Fruit fly (Drosophila melanogaster) whole organism, embryonic: ENCODE data around the gene CG11085.

ENCODE experiments used
- Aef1 ChIP-seq: fragments of 200-800 bp; sonication (Bioruptor generic); IDR thresholded peaks from 3 replicates; pipeline ENCODE4 v1.3.6; 2022; ENCODE audit warnings: missing biosample characterization, missing genetic modification characterization
- C15 ChIP-seq: fragments of 200-800 bp; sonication (Bioruptor generic); IDR thresholded peaks from 3 replicates; pipeline ENCODE4 v1.3.6; 2022; ENCODE audit warnings: missing biosample characterization, missing genetic modification characterization
- CG10147 ChIP-seq: fragments of 200-800 bp; sonication (Bioruptor generic); optimal IDR thresholded peaks from 2 replicates; lab custom pipeline; 2019; ENCODE audit warnings: missing biosample characterization, mild to moderate bottlenecking, missing genetic modification characterization, moderate library complexity
- CG1233 ChIP-seq: fragments of 200-800 bp; sonication (Bioruptor generic); optimal IDR thresholded peaks from 4 replicates; lab custom pipeline; 2018; ENCODE audit warnings: missing biosample characterization, mild to moderate bottlenecking, missing genetic modification characterization
- CG13287 ChIP-seq: fragments of 200-800 bp; sonication (Bioruptor generic); IDR thresholded peaks from 2 replicates; pipeline ENCODE4 v1.3.6; 2022; ENCODE audit warnings: missing biosample characterization, missing genetic modification characterization; ENCODE audit not compliant: partially characterized antibody
- CG15269 ChIP-seq: fragments of 200-800 bp; sonication (Bioruptor generic); optimal IDR thresholded peaks from 2 replicates; lab custom pipeline; 2018; ENCODE audit warnings: missing biosample characterization, mild to moderate bottlenecking, missing genetic modification characterization, moderate library complexity
- CG1647 ChIP-seq: fragments of 200-800 bp; sonication (Bioruptor generic); optimal IDR thresholded peaks from 3 replicates; lab custom pipeline; 2016; ENCODE audit warnings: missing biosample characterization, missing genetic modification characterization
- CG16863 ChIP-seq: fragments of 200-800 bp; sonication (Bioruptor generic); optimal IDR thresholded peaks from 3 replicates; lab custom pipeline; 2016; ENCODE audit warnings: missing biosample characterization, missing genetic modification characterization
- CG17568 ChIP-seq: fragments of 200-800 bp; sonication (Bioruptor generic); optimal IDR thresholded peaks from 2 replicates; lab custom pipeline; 2018; ENCODE audit warnings: missing biosample characterization, mild to moderate bottlenecking, missing genetic modification characterization, moderate library complexity
- CG2129 ChIP-seq: fragments of 200-800 bp; sonication (Bioruptor generic); IDR thresholded peaks from 2 replicates; pipeline ENCODE4 v1.3.6; 2022; ENCODE audit warnings: missing biosample characterization, missing genetic modification characterization; ENCODE audit not compliant: partially characterized antibody
- CG2712 ChIP-seq: fragments of 200-800 bp; optimal IDR thresholded peaks from 3 replicates; lab custom pipeline; 2019; ENCODE audit warnings: missing biosample characterization, mild to moderate bottlenecking, missing genetic modification characterization, moderate library complexity
- CG3407 ChIP-seq: fragments of 200-800 bp; sonication (Bioruptor generic); optimal IDR thresholded peaks from 2 replicates; lab custom pipeline; 2018; ENCODE audit warnings: missing biosample characterization, mild to moderate bottlenecking, missing genetic modification characterization
- CG4404 ChIP-seq: fragments of 200-800 bp; sonication (Bioruptor generic); IDR thresholded peaks from 2 replicates; pipeline ENCODE4 v1.3.6; 2022; ENCODE audit warnings: missing biosample characterization, missing genetic modification characterization
- CG4730 ChIP-seq: fragments of 200-800 bp; sonication (Bioruptor generic); IDR thresholded peaks from 2 replicates; pipeline ENCODE4 v1.3.6; 2022; ENCODE audit warnings: missing biosample characterization, missing genetic modification characterization
- CG4854 ChIP-seq: fragments of 200-800 bp; sonication (Bioruptor generic); optimal IDR thresholded peaks from 2 replicates; lab custom pipeline; 2016; ENCODE audit warnings: missing biosample characterization, missing genetic modification characterization, inconsistent platforms
- CG7556 ChIP-seq: fragments of 200-800 bp; sonication (Bioruptor generic); optimal IDR thresholded peaks from 2 replicates; lab custom pipeline; 2017; ENCODE audit warnings: missing biosample characterization, mild to moderate bottlenecking, missing genetic modification characterization
- CG7928 ChIP-seq: fragments of 200-800 bp; sonication (Bioruptor generic); optimal IDR thresholded peaks from 2 replicates; lab custom pipeline; 2017; ENCODE audit warnings: missing biosample characterization, mild to moderate bottlenecking, missing genetic modification characterization
- CG7963 ChIP-seq: fragments of 200-800 bp; sonication (Bioruptor generic); IDR thresholded peaks from 3 replicates; pipeline ENCODE4 v1.3.6; 2022; ENCODE audit warnings: missing biosample characterization, missing genetic modification characterization; ENCODE audit not compliant: partially characterized antibody
- CG8924 ChIP-seq: fragments of 200-800 bp; optimal IDR thresholded peaks from 3 replicates; lab custom pipeline; 2019; ENCODE audit warnings: missing biosample characterization, mild to moderate bottlenecking, missing genetic modification characterization, moderate library complexity
- CG9727 ChIP-seq: fragments of 200-800 bp; sonication (Bioruptor generic); optimal IDR thresholded peaks from 3 replicates; lab custom pipeline; 2017; ENCODE audit warnings: missing biosample characterization, mild to moderate bottlenecking, missing genetic modification characterization
- CTCF ChIP-seq: fragments of 200-800 bp; sonication (Bioruptor generic); optimal IDR thresholded peaks from 2 replicates; lab custom pipeline; 2017; ENCODE audit warnings: missing biosample characterization, mild to moderate bottlenecking, missing genetic modification characterization, moderate library complexity
- D19B ChIP-seq: fragments of 200-800 bp; sonication (Bioruptor generic); optimal IDR thresholded peaks from 2 replicates; lab custom pipeline; 2017; ENCODE audit warnings: missing biosample characterization, mild to moderate bottlenecking, missing genetic modification characterization
- Gsc ChIP-seq: fragments of 200-800 bp; sonication (Bioruptor generic); IDR thresholded peaks from 2 replicates; pipeline ENCODE4 v1.3.6; 2022; ENCODE audit warnings: missing biosample characterization, missing genetic modification characterization
- Hand ChIP-seq: fragments of 200-800 bp; sonication (Bioruptor generic); optimal IDR thresholded peaks from 2 replicates; lab custom pipeline; 2017; ENCODE audit warnings: mild to moderate bottlenecking, missing biosample characterization, missing genetic modification reagents, missing genetic modification characterization
- Myb ChIP-seq: fragments of 200-800 bp; sonication (Bioruptor generic); optimal IDR thresholded peaks from 2 replicates; lab custom pipeline; 2016; ENCODE audit warnings: missing biosample characterization, missing genetic modification characterization
- NC2α ChIP-seq: fragments of 200-800 bp; sonication (Bioruptor generic); optimal IDR thresholded peaks from 2 replicates; lab custom pipeline; 2016; ENCODE audit warnings: missing biosample characterization, missing genetic modification characterization
- NfI ChIP-seq: fragments of 200-800 bp; sonication (Bioruptor generic); optimal IDR thresholded peaks from 3 replicates; lab custom pipeline; 2018; ENCODE audit warnings: missing biosample characterization, mild to moderate bottlenecking, missing genetic modification characterization, moderate library complexity
- Rx ChIP-seq: fragments of 200-800 bp; sonication (Bioruptor generic); IDR thresholded peaks from 2 replicates; pipeline ENCODE4 v1.3.6; 2022; ENCODE audit warnings: missing biosample characterization, missing genetic modification characterization
- Stat92E ChIP-seq, 3 experiments: fragments of >200 bp in 2 of 3; fragments of 200-800 bp in 1 of 3; sonication (Bioruptor generic) in 1 of 3; optimal IDR thresholded peaks; 2 replicates each; lab custom pipeline; 2017 to 2019; ENCODE audit warnings: missing biosample characterization in 3 of 3, missing genetic modification characterization in 3 of 3, mild to moderate bottlenecking in 1 of 3, moderate library complexity in 1 of 3
- aop ChIP-seq: fragments of 200-800 bp; sonication (Bioruptor generic); IDR thresholded peaks from 2 replicates; pipeline ENCODE4 v1.3.6; 2022; ENCODE audit warnings: missing biosample characterization, missing genetic modification characterization
- ara ChIP-seq: fragments of 200-800 bp; sonication (Bioruptor generic); IDR thresholded peaks from 2 replicates; pipeline ENCODE4 v1.3.6; 2022; ENCODE audit warnings: missing biosample characterization, missing genetic modification characterization
- ase ChIP-seq: fragments of 200-800 bp; sonication (Bioruptor generic); IDR thresholded peaks from 3 replicates; pipeline ENCODE4 v1.3.6; 2022; ENCODE audit warnings: missing biosample characterization, missing genetic modification characterization
- bbx ChIP-seq: fragments of 200-800 bp; sonication (Bioruptor generic); IDR thresholded peaks from 2 replicates; pipeline ENCODE4 v1.3.6; 2022; ENCODE audit warnings: missing biosample characterization, missing genetic modification characterization; ENCODE audit not compliant: partially characterized antibody
- btn ChIP-seq: fragments of 200-800 bp; sonication (Bioruptor generic); optimal IDR thresholded peaks from 2 replicates; lab custom pipeline; 2016; ENCODE audit warnings: missing biosample characterization, missing genetic modification characterization
- cad ChIP-seq: fragments of >200 bp; optimal IDR thresholded peaks from 2 replicates; lab custom pipeline; 2017; ENCODE audit warnings: missing biosample characterization, missing genetic modification characterization
- cato ChIP-seq: fragments of 200-800 bp; sonication (Bioruptor generic); optimal IDR thresholded peaks from 2 replicates; lab custom pipeline; 2016; ENCODE audit warnings: missing biosample characterization, missing genetic modification characterization, borderline replicate concordance
- corto ChIP-seq: fragments of 200-800 bp; sonication (Bioruptor generic); optimal IDR thresholded peaks from 2 replicates; lab custom pipeline; 2016; ENCODE audit warnings: missing biosample characterization, mild to moderate bottlenecking, missing genetic modification characterization, moderate library complexity
- dpn ChIP-seq, 2 experiments: fragments of 200-800 bp; sonication (Bioruptor generic); optimal IDR thresholded peaks; 3 replicates each; lab custom pipeline; 2016; ENCODE audit warnings: missing biosample characterization in 2 of 2, missing genetic modification characterization in 2 of 2
- eve ChIP-seq, 2 experiments: fragments of >200 bp; optimal IDR thresholded peaks; 2 replicates each; lab custom pipeline; 2017; ENCODE audit warnings: missing biosample characterization in 2 of 2, missing genetic modification characterization in 2 of 2
- hkb ChIP-seq, 2 experiments: fragments of 200-800 bp in 1 of 2; fragments of >200 bp in 1 of 2; sonication (Bioruptor generic) in 1 of 2; IDR thresholded peaks in 1 of 2; optimal IDR thresholded peaks in 1 of 2; 2 replicates each; pipeline versions ENCODE4 v1.3.6 to Lab custom; 2017 to 2022; ENCODE audit warnings: missing biosample characterization in 1 of 2, missing genetic modification characterization in 1 of 2
- lab ChIP-seq: fragments of 200-800 bp; sonication (Bioruptor generic); optimal IDR thresholded peaks from 3 replicates; lab custom pipeline; 2017; ENCODE audit warnings: missing biosample characterization, missing genetic modification characterization, mild to moderate bottlenecking, moderate library complexity, missing genetic modification reagents
- lola ChIP-seq, 3 experiments: fragments of >200 bp in 2 of 3; fragments of 200-800 bp in 1 of 3; sonication (Bioruptor generic) in 1 of 3; optimal IDR thresholded peaks; 2 replicates each; lab custom pipeline; 2017 to 2019; ENCODE audit warnings: missing biosample characterization in 3 of 3, missing genetic modification characterization in 3 of 3, mild to moderate bottlenecking in 1 of 3, moderate library complexity in 1 of 3
- pfk ChIP-seq: fragments of 200-800 bp; sonication (Bioruptor generic); optimal IDR thresholded peaks from 2 replicates; lab custom pipeline; 2018; ENCODE audit warnings: missing biosample characterization, mild to moderate bottlenecking, missing genetic modification characterization, moderate library complexity
- sc ChIP-seq, 3 experiments: fragments of >200 bp in 2 of 3; fragments of 200-800 bp in 1 of 3; sonication (Bioruptor generic) in 1 of 3; optimal IDR thresholded peaks; 2 replicates in 2 of 3; 3 replicates in 1 of 3; lab custom pipeline; 2017; ENCODE audit warnings: mild to moderate bottlenecking in 1 of 3, missing biosample characterization in 1 of 3, missing genetic modification characterization in 1 of 3, missing genetic modification reagents in 1 of 3
- sob ChIP-seq: fragments of 200-800 bp; sonication (Bioruptor generic); IDR thresholded peaks from 2 replicates; pipeline ENCODE4 v1.3.6; 2022; ENCODE audit warnings: missing biosample characterization, missing genetic modification characterization
- sr ChIP-seq: fragments of 200-800 bp; sonication (Bioruptor generic); IDR thresholded peaks from 3 replicates; pipeline ENCODE4 v1.3.6; 2022; ENCODE audit warnings: missing biosample characterization, missing genetic modification characterization
- tgo ChIP-seq: fragments of 200-800 bp; sonication (Bioruptor generic); IDR thresholded peaks from 3 replicates; pipeline ENCODE4 v1.3.6; 2022; ENCODE audit warnings: missing biosample characterization, missing genetic modification characterization
- tio ChIP-seq: fragments of 200-800 bp; sonication (Bioruptor generic); optimal IDR thresholded peaks from 2 replicates; lab custom pipeline; 2017; ENCODE audit warnings: missing biosample characterization, missing genetic modification characterization, inconsistent platforms
- trh ChIP-seq: fragments of 200-800 bp; sonication (Bioruptor generic); optimal IDR thresholded peaks from 2 replicates; lab custom pipeline; 2016; ENCODE audit warnings: missing biosample characterization, missing genetic modification characterization

The CG11085 gene

dm6 chrX:12579506-12579999 lies 36.6 kb upstream of the CG11085 start (continued):
- TF ChIP-seq CG15269 (peak; percentile 98), NfI (GFP tag; lab: Kevin White, UChicago) (peak; percentile 97), CG17568 (GFP tag; lab: Kevin White, UChicago) (peak; percentile 92), CG8924 (tag; lab: Kevin White, UChicago) (peak; percentile 96), Rx (GFP tag; lab: Robert Waterston, UW) (peak; percentile 91), Stat92E (GFP tag; optimal IDR thresholded peaks at IDR 0.05; lab: Kevin White, UChicago) (no peak), aop (no peak), pfk (GFP tag; lab: Kevin White, UChicago) (no peak), sob (GFP tag; lab: Robert Waterston, UW) (peak; percentile 92), CG1647 (GFP tag; lab: Kevin White, UChicago) (peak; percentile 90), cato (GFP tag; lab: Kevin White, UChicago) (peak; percentile 79), ara (GFP tag; lab: Robert Waterston, UW) (peak; percentile 83), Hand (peak; percentile 93), tgo (peak; percentile 94), corto (GFP tag; lab: Kevin White, UChicago) (peak; percentile 89), btn (GFP tag; lab: Kevin White, UChicago) (peak; percentile 86), Aef1 (peak; percentile 92), CG4730 (GFP tag; lab: Robert Waterston, UW) (peak; percentile 86), C15 (GFP tag; lab: Robert Waterston, UW) (peak; percentile 85), sc (optimal IDR thresholded peaks at IDR 0.05; lab: Kevin White, UChicago) (no peak), sc (GFP tag; optimal IDR thresholded peaks at IDR 0.05; lab: Kevin White, UChicago) (peak; percentile 85), CG7963 (GFP tag; lab: Robert Waterston, UW) (no peak), trh (GFP tag; lab: Kevin White, UChicago) (peak; percentile 88), sr (GFP tag; lab: Robert Waterston, UW) (peak; percentile 68; the same call in 1 of the 3 replicates), lab (peak; percentile 98), CG4854 (peak; percentile 95), CG2712 (peak; percentile 95), ase (peak; percentile 87), NC2α (GFP tag; lab: Kevin White, UChicago) (peak; percentile 85), lola (GFP tag; optimal IDR thresholded peaks at IDR 0.05; lab: Kevin White, UChicago) (peak in 1 of 3 experiments; percentile 84), CG16863 (peak; percentile 96), dpn (GFP tag; optimal IDR thresholded peaks at IDR 0.05; lab: Kevin White, UChicago) (peak; percentile 77 to 95), CTCF (GFP tag; lab: Kevin White, UChicago) (peak; percentile 71), hkb (optimal IDR thresholded peaks at IDR 0.05; lab: Kevin White, UChicago) (no peak), hkb (GFP tag; IDR thresholded peaks at IDR 0.05; lab: Robert Waterston, UW) (peak; percentile 95), CG7928 (GFP tag; lab: Kevin White, UChicago) (peak; percentile 75), CG9727 (GFP tag; lab: Kevin White, UChicago) (peak; percentile 96), CG13287 (GFP tag; lab: Robert Waterston, UW) (no peak), CG7556 (peak; percentile 97), CG1233 (peak; percentile 93), CG4404 (GFP tag; lab: Robert Waterston, UW) (peak; percentile 84), CG10147 (peak; percentile 96), bbx (GFP tag; lab: Robert Waterston, UW) (no peak), eve (GFP tag; optimal IDR thresholded peaks at IDR 0.05; lab: Kevin White, UChicago) (peak in 1 of 2 experiments; percentile 98), Gsc (GFP tag; lab: Robert Waterston, UW) (peak; percentile 75), D19B (GFP tag; lab: Kevin White, UChicago) (peak; percentile 91), CG3407 (GFP tag; lab: Kevin White, UChicago) (peak; percentile 86), tio (peak; percentile 95), Myb (GFP tag; lab: Kevin White, UChicago) (peak; percentile 85), CG2129 (GFP tag; lab: Robert Waterston, UW) (no peak), cad (GFP tag; lab: Kevin White, UChicago) (no peak)
